Worm (Caenorhabditis elegans): ENCODE data around the gene K08H2.7.

ce11 chrX:13288715-13289114 lies 40.5 kb upstream of the K08H2.7 start, which contains the start of gene R04D3.4:
- TF ChIP-seq Y22D7AL.16 (tag; optimal IDR thresholded peaks at IDR 0.05) (no peak), hlh-13 (GFP tag; optimal IDR thresholded peaks at IDR 0.05) (no peak), nfya-1 (tag; optimal IDR thresholded peaks at IDR 0.05) (no peak), dmd-4 (tag; optimal IDR thresholded peaks at IDR 0.05; ENCODE audit: borderline replicate concordance) (no peak), lim-6 (tag; optimal IDR thresholded peaks at IDR 0.05) (no peak), unc-55 (GFP tag; optimal IDR thresholded peaks at IDR 0.05) (no peak), hlh-30 (tag; optimal IDR thresholded peaks at IDR 0.05; ENCODE audit: insufficient read depth) (no peak), nhr-11 (tag; optimal IDR thresholded peaks at IDR 0.05) (no peak), ceh-24 (tag; optimal IDR thresholded peaks at IDR 0.05) (no peak), pqm-1 (tag; optimal IDR thresholded peaks at IDR 0.05) (no peak)
